Worm (Caenorhabditis elegans) whole organism, L4 larva: ENCODE measurements around the gene C09B8.4.

Experiments used
- F44E2.7 ChIP-seq: fragments of 200-800 bp; sonication (Bioruptor generic); IDR thresholded peaks from 2 replicates; pipeline ENCODE4 v2.1.2; 2022; ENCODE audit warnings: missing genetic modification characterization, missing compliant biosample characterization
- Y5F2A.4 ChIP-seq: fragments of 200-800 bp; sonication (Bioruptor generic); optimal IDR thresholded peaks from 2 replicates; lab custom pipeline; 2018; ENCODE audit warnings: mild to moderate bottlenecking, missing genetic modification characterization, missing compliant biosample characterization
- Y75B8A.6 ChIP-seq: fragments of 200-800 bp; sonication (Bioruptor generic); IDR thresholded peaks from 2 replicates; pipeline ENCODE4 v1.3.6; 2022; ENCODE audit warnings: missing genetic modification reagents, missing genetic modification characterization, missing compliant biosample characterization
- ZK546.5 ChIP-seq, 2 experiments: sonication (generic microtip); optimal IDR thresholded peaks; 2 replicates each; lab custom pipeline; 2017; ENCODE audit warnings: missing biosample characterization in 2 of 2, missing genetic modification characterization in 2 of 2
- aha-1 ChIP-seq: fragments of 150-350 bp; peaks from one replicate; lab custom pipeline; 2014; ENCODE audit warnings: missing biosample characterization, missing genetic modification characterization
- attf-4 ChIP-seq: sonication (generic microtip); optimal IDR thresholded peaks from 3 replicates; lab custom pipeline; 2017; ENCODE audit warnings: missing biosample characterization, missing genetic modification characterization
- ceh-20 ChIP-seq: fragments of 200-800 bp; sonication (Bioruptor generic); IDR thresholded peaks from 2 replicates; pipeline ENCODE4 v1.3.6; 2022; ENCODE audit warnings: missing genetic modification reagents, missing genetic modification characterization, missing compliant biosample characterization
- daf-12 ChIP-seq: fragments of 150-350 bp; optimal IDR thresholded peaks from 2 replicates; lab custom pipeline; 2014; ENCODE audit warnings: missing biosample characterization, missing genetic modification reagents, missing genetic modification characterization
- daf-16 ChIP-seq, 3 experiments: sonication (generic microtip); optimal IDR thresholded peaks; 2 replicates each; lab custom pipeline; 2016 to 2017; ENCODE audit warnings: missing genetic modification characterization in 3 of 3, missing genetic modification reagents in 3 of 3, mild to moderate bottlenecking in 2 of 3, missing compliant biosample characterization in 2 of 3, missing biosample characterization in 1 of 3, moderate library complexity in 1 of 3
- daf-19 ChIP-seq: fragments of 200-800 bp; sonication (Bioruptor generic); conservative IDR thresholded peaks from 2 replicates; pipeline ENCODE4 v1.3.6; 2022; ENCODE audit warnings: missing genetic modification characterization, missing compliant biosample characterization
- dmd-6 ChIP-seq: fragments of 200-800 bp; sonication (Bioruptor generic); IDR thresholded peaks from 2 replicates; pipeline ENCODE4 v1.3.6; 2022; ENCODE audit warnings: missing genetic modification reagents, missing genetic modification characterization, missing compliant biosample characterization
- dve-1 ChIP-seq: sonication (generic microtip); optimal IDR thresholded peaks from 2 replicates; lab custom pipeline; 2017; ENCODE audit warnings: antibody characterized with exemption, mild to moderate bottlenecking, missing genetic modification characterization, missing compliant biosample characterization; ENCODE audit not compliant: insufficient read depth
- fos-1 ChIP-seq: fragments of 150-350 bp; optimal IDR thresholded peaks from 2 replicates; lab custom pipeline; 2014; ENCODE audit warnings: missing biosample characterization, missing genetic modification characterization
- gei-8 ChIP-seq: fragments of 200-800 bp; sonication (Bioruptor generic); optimal IDR thresholded peaks from 2 replicates; lab custom pipeline; 2018; ENCODE audit warnings: mild to moderate bottlenecking, missing genetic modification characterization, missing compliant biosample characterization
- hlh-11 ChIP-seq: fragments of 200-800 bp; sonication (Bioruptor generic); optimal IDR thresholded peaks from 2 replicates; lab custom pipeline; 2018; ENCODE audit warnings: mild to moderate bottlenecking, missing genetic modification characterization, missing compliant biosample characterization
- hlh-30 ChIP-seq: sonication (generic microtip); optimal IDR thresholded peaks from 2 replicates; lab custom pipeline; 2017; ENCODE audit warnings: antibody characterized with exemption, mild to moderate bottlenecking, missing genetic modification characterization, missing compliant biosample characterization; ENCODE audit not compliant: insufficient read depth
- lin-1 ChIP-seq: fragments of 200-800 bp; sonication (Bioruptor generic); IDR thresholded peaks from 2 replicates; pipeline ENCODE4 v1.3.6; 2022; ENCODE audit warnings: missing genetic modification reagents, missing genetic modification characterization, missing compliant biosample characterization
- lsy-2 ChIP-seq, 2 experiments: fragments of 150-350 bp in 1 of 2; sonication (generic microtip) in 1 of 2; optimal IDR thresholded peaks; 2 replicates each; lab custom pipeline; 2014 to 2017; ENCODE audit warnings: missing biosample characterization in 2 of 2, missing genetic modification characterization in 2 of 2
- mdl-1 ChIP-seq, 2 experiments: fragments of 150-350 bp in 1 of 2; sonication (generic microtip) in 1 of 2; optimal IDR thresholded peaks; 2 replicates each; lab custom pipeline; 2014 to 2017; ENCODE audit warnings: missing biosample characterization in 2 of 2, missing genetic modification characterization in 2 of 2
- mdt-29 ChIP-seq: fragments of 200-800 bp; sonication (Bioruptor generic); IDR thresholded peaks from 2 replicates; pipeline ENCODE4 v1.3.6; 2022; ENCODE audit warnings: missing genetic modification reagents, missing genetic modification characterization, missing compliant biosample characterization
- mes-2 ChIP-seq: sonication (generic microtip); optimal IDR thresholded peaks from 2 replicates; lab custom pipeline; 2016; ENCODE audit warnings: missing genotype, mild to moderate bottlenecking, missing genetic modification characterization, missing compliant biosample characterization; ENCODE audit not compliant: poor library complexity, severe bottlenecking
- mxl-3 ChIP-seq: fragments of 200-800 bp; sonication (Bioruptor generic); optimal IDR thresholded peaks from 2 replicates; lab custom pipeline; 2018; ENCODE audit warnings: mild to moderate bottlenecking, missing genetic modification characterization, missing compliant biosample characterization
- nhr-102 ChIP-seq: sonication (generic microtip); optimal IDR thresholded peaks from 2 replicates; lab custom pipeline; 2016; ENCODE audit warnings: mild to moderate bottlenecking, missing genetic modification characterization, moderate library complexity, missing compliant biosample characterization
- nhr-25 ChIP-seq: sonication (generic microtip); optimal IDR thresholded peaks from 2 replicates; lab custom pipeline; 2017; ENCODE audit warnings: missing genetic modification characterization, mild to moderate bottlenecking, missing compliant biosample characterization, antibody characterized with exemption, moderate library complexity, borderline replicate concordance; ENCODE audit not compliant: insufficient read depth
- nhr-28 ChIP-seq: fragments of 150-350 bp; optimal IDR thresholded peaks from 2 replicates; lab custom pipeline; 2014; ENCODE audit warnings: missing biosample characterization, missing genetic modification characterization
- nhr-48 ChIP-seq: sonication (generic microtip); optimal IDR thresholded peaks from 2 replicates; lab custom pipeline; 2016; ENCODE audit warnings: mild to moderate bottlenecking, missing genetic modification characterization, missing compliant biosample characterization
- nhr-6 ChIP-seq: fragments of 150-350 bp; optimal IDR thresholded peaks from 2 replicates; lab custom pipeline; 2014; ENCODE audit warnings: missing biosample characterization, missing genetic modification characterization
- nhr-77 ChIP-seq: fragments of 150-350 bp; optimal IDR thresholded peaks from 2 replicates; lab custom pipeline; 2014; ENCODE audit warnings: missing biosample characterization, missing genetic modification characterization
- php-3 ChIP-seq: fragments of 200-800 bp; sonication (Bioruptor generic); IDR thresholded peaks from 2 replicates; pipeline ENCODE4 v1.3.6; 2022; ENCODE audit warnings: missing genetic modification reagents, missing genetic modification characterization, missing compliant biosample characterization
- pqm-1 ChIP-seq: sonication (generic microtip); optimal IDR thresholded peaks from 2 replicates; lab custom pipeline; 2017; ENCODE audit warnings: missing biosample characterization, missing genetic modification characterization
- rbr-2 ChIP-seq: sonication (generic microtip); optimal IDR thresholded peaks from 2 replicates; lab custom pipeline; 2016; ENCODE audit warnings: missing genotype, missing genetic modification characterization, missing compliant biosample characterization
- saeg-2 ChIP-seq: fragments of 200-800 bp; sonication (Bioruptor generic); IDR thresholded peaks from 2 replicates; pipeline ENCODE4 v1.3.6; 2022; ENCODE audit warnings: missing genetic modification reagents, missing genetic modification characterization, missing compliant biosample characterization
- set-16 ChIP-seq: fragments of 200-800 bp; sonication (Bioruptor generic); IDR thresholded peaks from 2 replicates; pipeline ENCODE4 v1.3.6; 2022; ENCODE audit warnings: missing genetic modification reagents, missing genetic modification characterization, missing compliant biosample characterization
- tra-1 ChIP-seq: fragments of 200-800 bp; sonication (Bioruptor generic); IDR thresholded peaks from 2 replicates; pipeline ENCODE4 v1.3.6; 2022; ENCODE audit warnings: missing genetic modification reagents, missing genetic modification characterization, missing compliant biosample characterization
- unc-62 ChIP-seq, 3 experiments: fragments of 150-350 bp in 1 of 3; sonication (generic microtip); optimal IDR thresholded peaks in 2 of 3; peaks in 1 of 3; 1 replicate in 1 of 3; 2 replicates in 2 of 3; lab custom pipeline; 2014 to 2017; ENCODE audit warnings: missing biosample characterization in 3 of 3, missing genetic modification characterization in 3 of 3, missing genetic modification reagents in 3 of 3, missing genotype in 1 of 3
- vab-7 ChIP-seq: fragments of 200-800 bp; sonication (Bioruptor generic); IDR thresholded peaks from 2 replicates; pipeline ENCODE4 v1.3.6; 2022; ENCODE audit warnings: missing genetic modification reagents, missing genetic modification characterization, missing compliant biosample characterization
- zag-1 ChIP-seq: fragments of 150-350 bp; optimal IDR thresholded peaks from 2 replicates; lab custom pipeline; 2014; ENCODE audit warnings: missing biosample characterization, missing genetic modification characterization

C09B8.4 gene

DNA sequence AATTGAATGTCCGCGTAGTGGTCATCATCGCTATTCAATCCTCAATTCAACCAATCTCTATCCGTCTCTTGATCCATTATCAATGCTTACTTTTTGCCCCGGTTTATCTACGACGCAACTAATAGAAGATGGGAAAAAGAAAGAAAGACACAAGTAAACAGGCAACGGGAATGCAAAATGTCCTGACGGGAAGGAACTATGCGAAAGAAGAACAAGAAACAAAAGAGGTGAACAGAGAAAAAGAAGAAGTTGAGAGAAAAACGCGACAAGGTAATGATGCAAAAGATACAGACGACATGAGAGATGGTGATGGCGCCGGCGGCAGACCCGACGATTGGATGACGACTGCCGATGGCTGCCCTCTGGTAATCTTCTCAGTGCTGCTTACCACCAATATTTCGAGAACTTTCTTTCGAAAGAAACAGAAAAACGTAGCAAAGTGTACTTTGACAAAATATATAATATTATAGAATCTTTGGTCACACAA lies 22.3 kb upstream of the C09B8.4 start (continued):
- peak; percentile 74 for TF ChIP-seq nhr-77 (tag; lab: Kevin White, UChicago)
- TF ChIP-seq tra-1, result 0 out of 2 replicates have a peak, but pooled peaks have one; percentile 47
- TF ChIP-seq mes-2 (tag; lab: Kevin White, UChicago), result peak; percentile 58
- TF ChIP-seq daf-16 (GFP tag; optimal IDR thresholded peaks at IDR 0.05; lab: Kevin White, UChicago), result peak; percentile 23 to 82
- peak; percentile 97 for TF ChIP-seq daf-16 (tag; optimal IDR thresholded peaks at IDR 0.05; lab: Kevin White, UChicago)
- TF ChIP-seq nhr-102 (tag; lab: Kevin White, UChicago), result peak; percentile 41
- peak; percentile 62 for TF ChIP-seq nhr-6
- no peak for TF ChIP-seq ZK546.5 (tag; optimal IDR thresholded peaks at IDR 0.05; lab: Kevin White, UChicago)
- TF ChIP-seq mdl-1 (tag; optimal IDR thresholded peaks at IDR 0.05; lab: Kevin White, UChicago), result peak in 1 of 2 experiments; percentile 84
- TF ChIP-seq nhr-25, result peak; percentile 84
- peak; percentile 52; the same call in 1 of the 2 replicates for TF ChIP-seq mdt-29 (GFP tag; lab: Robert Waterston, UW)
- peak; percentile 89 for TF ChIP-seq pqm-1 (tag; lab: Kevin White, UChicago)
- TF ChIP-seq Y5F2A.4 (GFP tag; lab: Kevin White, UChicago), result no peak
- TF ChIP-seq attf-4 (tag; lab: Kevin White, UChicago), result no peak
- peak; percentile 74 for TF ChIP-seq nhr-48
- peak in 1 of 2 experiments; percentile 44 for TF ChIP-seq lsy-2 (tag; optimal IDR thresholded peaks at IDR 0.05; lab: Kevin White, UChicago)
- TF ChIP-seq rbr-2 (tag; lab: Kevin White, UChicago), result peak; percentile 40
- TF ChIP-seq set-16 (GFP tag; lab: Robert Waterston, UW), result 0 out of 2 replicates have a peak, but pooled peaks have one; percentile 31
- TF ChIP-seq hlh-30 (tag; lab: Kevin White, UChicago), result peak; percentile 66
- no peak for TF ChIP-seq fos-1 (tag; lab: Kevin White, UChicago)
- peak; percentile 85 for TF ChIP-seq dve-1 (tag; lab: Kevin White, UChicago)
- TF ChIP-seq daf-19, result no peak
- TF ChIP-seq gei-8 (GFP tag; lab: Kevin White, UChicago), result peak; percentile 39
- no peak for TF ChIP-seq vab-7 (GFP tag; lab: Robert Waterston, UW)
- TF ChIP-seq saeg-2 (GFP tag; lab: Robert Waterston, UW), result 0 out of 2 replicates have a peak, but pooled peaks have one; percentile 23
- TF ChIP-seq daf-12 (tag; lab: Kevin White, UChicago), result no peak
- 0 out of 2 replicates have a peak, but pooled peaks have one; percentile 24 for TF ChIP-seq ceh-20 (GFP tag; lab: Robert Waterston, UW)

- TF ChIP-seq dve-1 (tag; lab: Kevin White, UChicago) (peak; percentile 27), php-3 (GFP tag; lab: Robert Waterston, UW) (peak; percentile 58), daf-16 (GFP tag; optimal IDR thresholded peaks at IDR 0.05; lab: Kevin White, UChicago) (no peak), daf-16 (tag; optimal IDR thresholded peaks at IDR 0.05; lab: Kevin White, UChicago) (peak; percentile 0), lin-1 (GFP tag; lab: Robert Waterston, UW) (no peak), hlh-30 (tag; lab: Kevin White, UChicago) (peak; percentile 26), zag-1 (no peak), F44E2.7 (GFP tag; lab: Robert Waterston, UW) (no peak), nhr-28 (tag; lab: Kevin White, UChicago) (peak; percentile 37), dmd-6 (GFP tag; lab: Robert Waterston, UW) (0 out of 2 replicates have a peak, but pooled peaks have one; percentile 10), hlh-11 (tag; lab: Kevin White, UChicago) (peak; percentile 64)
- TF ChIP-seq, all 104 proteins: peak for 7
Observed at ce11 chrX:6041094-6041441, 21.3 kb upstream of the C09B8.4 start.

ce11 chrX:6040435-6041093 lies 20.8 kb upstream of the C09B8.4 start:
- TF ChIP-seq mxl-3 (GFP tag; lab: Kevin White, UChicago), result peak; percentile 2
- TF ChIP-seq Y75B8A.6 (GFP tag; lab: Robert Waterston, UW), result no peak
- no peak for TF ChIP-seq nhr-77 (tag; lab: Kevin White, UChicago)
- TF ChIP-seq set-16 (GFP tag; lab: Robert Waterston, UW), result peak; percentile 78
- peak; percentile 73 for TF ChIP-seq aha-1 (tag; lab: Kevin White, UChicago)
- TF ChIP-seq unc-62 (GFP tag; optimal IDR thresholded peaks at IDR 0.05 in 1 of 2; lab: Kevin White, UChicago), result peak in 1 of 2 experiments; percentile 74
- no peak for TF ChIP-seq unc-62 (tag; optimal IDR thresholded peaks at IDR 0.05; lab: Kevin White, UChicago)
- peak in 1 of 2 experiments; percentile 22 for TF ChIP-seq daf-16 (GFP tag; optimal IDR thresholded peaks at IDR 0.05; lab: Kevin White, UChicago)
- no peak for TF ChIP-seq daf-16 (tag; optimal IDR thresholded peaks at IDR 0.05; lab: Kevin White, UChicago)
